Fruit fly (Drosophila melanogaster) whole organism, prepupa: Measurements from ENCODE around the gene dpr20.
"Not testable (repeated sequence)": the region's sequence is repeated elsewhere in the genome, so short reads cannot be mapped to it uniquely, and the experiment has no call there.

Experiments
- CG11762 ChIP-seq: fragments of 200-800 bp; sonication (Bioruptor generic); optimal IDR thresholded peaks from 3 replicates; lab custom pipeline; 2016; ENCODE audit warnings: missing biosample characterization, missing genetic modification characterization; ENCODE audit not compliant: insufficient read depth
- CG16779 ChIP-seq: fragments of 200-800 bp; sonication (Bioruptor generic); optimal IDR thresholded peaks from 3 replicates; lab custom pipeline; 2017; ENCODE audit warnings: missing biosample characterization, mild to moderate bottlenecking, missing genetic modification characterization
- Hr39 ChIP-seq: fragments of 200-800 bp; sonication (Bioruptor generic); optimal IDR thresholded peaks from 2 replicates; lab custom pipeline; 2016; ENCODE audit warnings: missing biosample characterization, missing genetic modification characterization
- Lpt ChIP-seq: fragments of 200-800 bp; sonication (Bioruptor generic); optimal IDR thresholded peaks from 3 replicates; lab custom pipeline; 2016; ENCODE audit warnings: missing biosample characterization, missing genetic modification characterization
- lz ChIP-seq: fragments of 200-800 bp; sonication (Bioruptor generic); optimal IDR thresholded peaks from 3 replicates; lab custom pipeline; 2016; ENCODE audit warnings: missing biosample characterization, missing genetic modification characterization
- spab ChIP-seq: fragments of 200-800 bp; sonication (Bioruptor generic); optimal IDR thresholded peaks from 2 replicates; lab custom pipeline; 2017; ENCODE audit warnings: missing biosample characterization, mild to moderate bottlenecking, missing genetic modification characterization, missing genetic modification reagents
- ss ChIP-seq, 2 experiments: fragments of 200-800 bp; sonication (Bioruptor generic); optimal IDR thresholded peaks; 2 replicates in 1 of 2; 3 replicates in 1 of 2; lab custom pipeline; 2017 to 2018; ENCODE audit warnings: mild to moderate bottlenecking in 2 of 2, missing biosample characterization in 2 of 2, missing genetic modification characterization in 2 of 2, moderate library complexity in 1 of 2
- svp ChIP-seq: fragments of 200-800 bp; sonication (Bioruptor generic); peaks from one replicate; lab custom pipeline; 2016; ENCODE audit warnings: missing biosample characterization, missing genetic modification characterization

DNA sequence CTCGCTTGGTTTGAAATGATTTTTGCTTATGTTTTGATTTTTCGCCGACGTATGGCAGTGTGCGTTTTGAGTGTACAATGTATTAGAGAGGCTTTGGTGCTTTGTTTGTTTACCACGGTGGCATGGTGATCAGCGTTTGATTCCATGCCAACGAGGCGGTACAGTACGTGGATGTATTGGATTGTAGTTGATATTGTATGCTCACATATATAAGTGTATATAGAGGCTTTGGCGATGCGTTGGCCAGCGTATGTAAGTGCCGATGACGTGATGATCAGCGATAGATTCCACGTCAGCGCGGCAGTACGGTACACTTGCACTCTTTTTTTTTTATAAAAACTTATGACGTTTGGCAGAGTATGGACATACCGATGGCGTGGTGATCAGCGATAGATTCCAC, 8.0 kb upstream of the dpr20 start, which contains the start of gene CG12502:
- not testable (repeated sequence) for TF ChIP-seq Hr39 (GFP tag; lab: Kevin White, UChicago); CG16779; spab (GFP tag; lab: Kevin White, UChicago); ss (GFP tag; optimal IDR thresholded peaks at IDR 0.05; lab: Kevin White, UChicago); CG11762 (GFP tag; lab: Kevin White, UChicago); svp (GFP tag; lab: Kevin White, UChicago); Lpt (GFP tag; lab: Kevin White, UChicago); lz (GFP tag; lab: Kevin White, UChicago)
